Worm (Caenorhabditis elegans) whole organism, L2 larva: ENCODE measurements around the gene catp-5.

Source experiments
- nhr-10 ChIP-seq: sonication (generic microtip); optimal IDR thresholded peaks from 2 replicates; lab custom pipeline; 2017; ENCODE audit warnings: missing biosample characterization, missing genetic modification characterization
- snpc-4 ChIP-seq: fragments of 150-350 bp; optimal IDR thresholded peaks from 2 replicates; lab custom pipeline; 2014; ENCODE audit warnings: missing biosample characterization, missing genetic modification characterization

DNA sequence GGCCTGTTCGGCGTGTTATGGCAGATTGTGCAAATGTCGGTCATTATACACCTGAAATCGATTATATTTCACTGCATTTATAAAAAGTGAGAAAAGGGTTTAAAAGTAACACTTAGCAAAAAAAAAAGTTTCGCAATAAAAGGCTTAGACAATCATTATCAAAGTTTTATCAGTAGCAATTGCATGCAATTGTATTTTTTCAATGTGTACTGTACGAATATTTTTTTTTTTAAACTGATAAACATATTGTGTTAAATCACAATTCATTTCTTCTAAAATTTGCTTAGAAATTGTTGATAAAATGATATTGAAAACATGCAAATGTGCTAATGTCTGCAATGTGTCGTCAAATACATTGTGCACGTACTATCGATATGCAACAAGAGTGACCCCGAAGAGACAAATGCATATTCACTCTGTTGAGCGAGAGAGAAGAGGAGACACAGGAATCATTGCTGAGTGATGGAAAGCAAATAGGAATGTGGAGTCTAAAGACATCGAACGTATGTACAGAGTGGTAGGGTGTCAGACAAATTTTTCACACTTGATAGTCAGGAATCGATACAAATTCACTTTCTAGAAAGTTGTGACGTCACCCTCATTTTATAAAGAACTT lies 37.7 kb upstream of the catp-5 start, which contains the start of gene C02B8.6:
- TF ChIP-seq snpc-4 (tag; lab: Kevin White, UChicago) (no peak), nhr-10 (tag; lab: Kevin White, UChicago) (no peak)
